Fruit fly (Drosophila melanogaster): ENCODE measurements around the gene sty.

sty gene

dm6 chr3L:3394854-3395723 lies 29.6 kb downstream of the sty start (continued):
- TF ChIP-seq esn (GFP tag; optimal IDR thresholded peaks at IDR 0.05): peak; percentile 97
- peak; percentile 83 for TF ChIP-seq CG6854 (GFP tag; optimal IDR thresholded peaks at IDR 0.05)
- peak; percentile 95 for TF ChIP-seq CG34406 (GFP tag; optimal IDR thresholded peaks at IDR 0.05)
- peak; percentile 95 for TF ChIP-seq Met (GFP tag; optimal IDR thresholded peaks at IDR 0.05)
- TF ChIP-seq fd85E (GFP tag; optimal IDR thresholded peaks at IDR 0.05): peak; percentile 74
- peak; percentile 98 for TF ChIP-seq OdsH (GFP tag; optimal IDR thresholded peaks at IDR 0.05)
- peak; percentile 83 for TF ChIP-seq CG6276 (GFP tag; optimal IDR thresholded peaks at IDR 0.05)
- peak; percentile 99 for TF ChIP-seq Eip78C (GFP tag)
- TF ChIP-seq Gug (GFP tag; IDR thresholded peaks at IDR 0.05): peak; percentile 91
- TF ChIP-seq CG11902 (GFP tag; optimal IDR thresholded peaks at IDR 0.05): peak; percentile 69
- TF ChIP-seq Hr38 (GFP tag; optimal IDR thresholded peaks at IDR 0.05): peak; percentile 31
- TF ChIP-seq Eip93F (GFP tag; optimal IDR thresholded peaks at IDR 0.05): peak; percentile 87
- TF ChIP-seq fd59A (GFP tag; optimal IDR thresholded peaks at IDR 0.05): peak; percentile 98
- TF ChIP-seq spab (GFP tag; optimal IDR thresholded peaks at IDR 0.05): peak; percentile 96
- TF ChIP-seq CG11762 (GFP tag; optimal IDR thresholded peaks at IDR 0.05; ENCODE audit: insufficient read depth): peak; percentile 92
- peak; percentile 94 for TF ChIP-seq CG8319 (GFP tag; optimal IDR thresholded peaks at IDR 0.05)
- TF ChIP-seq CG31627 (GFP tag; optimal IDR thresholded peaks at IDR 0.05): peak; percentile 98
- TF ChIP-seq svp (GFP tag): peak; percentile 99
- peak; percentile 91 for TF ChIP-seq CG8632 (GFP tag; optimal IDR thresholded peaks at IDR 0.05)
- peak; percentile 74 for TF ChIP-seq CG11294 (GFP tag; IDR thresholded peaks at IDR 0.05)
- TF ChIP-seq acj6 (GFP tag; optimal IDR thresholded peaks at IDR 0.05): peak; percentile 98
- peak; percentile 92 for TF ChIP-seq CG6808 (GFP tag; optimal IDR thresholded peaks at IDR 0.05)
- TF ChIP-seq Hr4 (GFP tag; optimal IDR thresholded peaks at IDR 0.05): peak; percentile 86
- TF ChIP-seq CG15336 (GFP tag; IDR thresholded peaks at IDR 0.05): peak; percentile 91
- peak; percentile 96 for TF ChIP-seq Eip75B (GFP tag; optimal IDR thresholded peaks at IDR 0.05)
- peak; percentile 94 for TF ChIP-seq CG7368 (GFP tag; optimal IDR thresholded peaks at IDR 0.05)
- peak; percentile 93 for TF ChIP-seq CG9139 (GFP tag; optimal IDR thresholded peaks at IDR 0.05)
- peak; percentile 95 for TF ChIP-seq CG10669 (GFP tag; optimal IDR thresholded peaks at IDR 0.05)

- TF ChIP-seq Eip93F (GFP tag; optimal IDR thresholded peaks at IDR 0.05) (no peak), CG8319 (GFP tag; optimal IDR thresholded peaks at IDR 0.05) (no peak), Gug (GFP tag; IDR thresholded peaks at IDR 0.05) (peak; percentile 85), Ets21C (GFP tag; optimal IDR thresholded peaks at IDR 0.05) (no peak), Hr39 (GFP tag; optimal IDR thresholded peaks at IDR 0.05) (no peak), Sox14 (GFP tag; optimal IDR thresholded peaks at IDR 0.05) (no peak), CG4318 (GFP tag; optimal IDR thresholded peaks at IDR 0.05) (no peak), CG16779 (tag; optimal IDR thresholded peaks at IDR 0.05) (peak; percentile 71), esn (GFP tag; optimal IDR thresholded peaks at IDR 0.05) (peak; percentile 95), topi (GFP tag; optimal IDR thresholded peaks at IDR 0.05) (peak; percentile 94), acj6 (GFP tag; optimal IDR thresholded peaks at IDR 0.05) (no peak), CG15336 (GFP tag; IDR thresholded peaks at IDR 0.05) (peak; percentile 14), Met (GFP tag; optimal IDR thresholded peaks at IDR 0.05) (peak; percentile 91), Eip75B (GFP tag; optimal IDR thresholded peaks at IDR 0.05) (peak; percentile 94), fkh (GFP tag; optimal IDR thresholded peaks at IDR 0.05) (peak; percentile 19), CG32006 (GFP tag; optimal IDR thresholded peaks at IDR 0.05) (no peak), CG6808 (GFP tag; optimal IDR thresholded peaks at IDR 0.05) (peak; percentile 95), OdsH (GFP tag; optimal IDR thresholded peaks at IDR 0.05) (no peak), CG6163 (GFP tag; IDR thresholded peaks at IDR 0.05) (peak; percentile 79), dac (GFP tag; optimal IDR thresholded peaks at IDR 0.05) (no peak), CG6854 (GFP tag; optimal IDR thresholded peaks at IDR 0.05) (peak; percentile 28), CG9139 (GFP tag; optimal IDR thresholded peaks at IDR 0.05) (peak; percentile 85), CG6276 (GFP tag; optimal IDR thresholded peaks at IDR 0.05) (peak; percentile 86), spab (GFP tag; optimal IDR thresholded peaks at IDR 0.05) (no peak), Ets96B (tag; optimal IDR thresholded peaks at IDR 0.05) (peak; percentile 93), salr (GFP tag; optimal IDR thresholded peaks at IDR 0.05) (peak; percentile 66 to 93), eg (GFP tag; IDR thresholded peaks at IDR 0.05) (peak; percentile 72), achi (GFP tag; optimal IDR thresholded peaks at IDR 0.05) (no peak), CG8632 (GFP tag; optimal IDR thresholded peaks at IDR 0.05) (peak; percentile 85), ss (GFP tag; optimal IDR thresholded peaks at IDR 0.05) (no peak), CG8119 (GFP tag; IDR thresholded peaks at IDR 0.05) (no peak; the same call in none of the 3 replicates)
Observed at dm6 chr3L:3393951-3394834, 30.5 kb downstream of the sty start.
